Worm (Caenorhabditis elegans) whole organism, L4/young adult: ENCODE results near the gene rfc-1.

ENCODE experiments used
- dao-5 ChIP-seq: sonication (generic microtip); optimal IDR thresholded peaks from 2 replicates; lab custom pipeline; 2016; ENCODE audit warnings: missing genotype, missing genetic modification characterization, moderate library complexity, missing compliant biosample characterization
- him-1 ChIP-seq: sonication (generic microtip); optimal IDR thresholded peaks from 2 replicates; lab custom pipeline; 2016; ENCODE audit warnings: missing genotype, missing genetic modification reagents, missing genetic modification characterization, missing compliant biosample characterization

DNA sequence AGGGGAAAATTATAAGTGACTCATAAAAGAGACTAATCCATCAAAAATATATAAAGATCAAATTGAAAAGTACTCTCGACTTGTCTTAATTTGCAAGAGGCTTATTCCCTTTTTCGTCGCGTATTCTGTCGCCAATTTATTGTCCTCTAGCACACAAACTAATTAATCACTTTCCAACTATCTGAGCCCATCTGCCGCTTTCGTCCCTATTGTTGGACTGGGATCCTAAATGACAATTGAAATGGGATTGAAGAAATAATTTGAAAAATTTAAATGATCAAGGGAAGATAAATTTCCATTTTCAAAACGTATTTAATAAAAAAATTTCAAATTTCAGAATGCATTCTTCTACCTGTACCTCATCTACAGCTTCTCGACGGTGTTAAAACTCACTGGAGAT lies 4.9 kb upstream of the rfc-1 start:
- TF ChIP-seq dao-5 (tag; lab: Kevin White, UChicago) (no peak), him-1 (tag; lab: Kevin White, UChicago) (no peak)
